Worm (Caenorhabditis elegans): ENCODE measurements around the gene cyp-33C2.

cyp-33C2 gene

DNA sequence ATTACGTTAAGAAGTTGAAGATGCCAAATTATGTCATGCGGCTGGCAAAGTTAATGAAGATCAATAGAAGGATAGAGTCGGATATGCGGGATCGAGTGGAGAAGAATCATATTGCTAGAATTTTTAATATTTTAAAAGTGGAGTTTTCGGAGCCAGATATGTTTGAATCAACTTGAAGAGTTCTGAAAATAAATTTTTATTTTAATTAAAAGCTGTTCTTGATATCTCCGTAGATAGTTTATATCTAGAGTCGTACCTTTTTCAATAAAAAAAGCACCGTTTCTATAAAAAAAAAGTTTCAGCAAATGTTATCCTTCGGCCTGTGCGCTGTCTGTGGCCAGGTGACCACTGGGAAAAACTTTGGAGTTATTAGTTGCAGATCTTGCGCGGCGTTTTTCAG lies 49.9 kb downstream of the cyp-33C2 start, which contains the start of gene nhr-96:
Gene nhr-96 (plus strand): TSS at position 301 of the 400 bp plus-strand sequence.
- TF ChIP-seq egl-27 (tag; optimal IDR thresholded peaks at IDR 0.05) = no peak
- TF ChIP-seq hmg-11 (tag; optimal IDR thresholded peaks at IDR 0.05) = no peak
- TF ChIP-seq egl-5 (tag; optimal IDR thresholded peaks at IDR 0.05) = no peak
- no peak for TF ChIP-seq elt-1 (tag; optimal IDR thresholded peaks at IDR 0.05)
- no peak for TF ChIP-seq nhr-28 (tag; optimal IDR thresholded peaks at IDR 0.05)
- no peak for TF ChIP-seq mdl-1 (tag; optimal IDR thresholded peaks at IDR 0.05)
- TF ChIP-seq nhr-76 (tag; optimal IDR thresholded peaks at IDR 0.05) = no peak

- TF ChIP-seq ceh-82 (tag; optimal IDR thresholded peaks at IDR 0.05) (no peak), mml-1 (tag; optimal IDR thresholded peaks at IDR 0.05) (no peak), egl-5 (tag; optimal IDR thresholded peaks at IDR 0.05) (no peak), ceh-28 (tag; optimal IDR thresholded peaks at IDR 0.05) (no peak), eor-1 (tag; optimal IDR thresholded peaks at IDR 0.05) (no peak), ama-1 (optimal IDR thresholded peaks at IDR 0.05) (no peak), lin-15B (tag; optimal IDR thresholded peaks at IDR 0.05) (no peak), mdl-1 (tag; optimal IDR thresholded peaks at IDR 0.05) (no peak), ztf-11 (tag; optimal IDR thresholded peaks at IDR 0.05) (no peak), nhr-28 (tag; optimal IDR thresholded peaks at IDR 0.05) (no peak), ZK546.5 (tag; optimal IDR thresholded peaks at IDR 0.05) (no peak), nhr-237 (tag; optimal IDR thresholded peaks at IDR 0.05) (no peak), nhr-43 (tag; optimal IDR thresholded peaks at IDR 0.05; ENCODE audit: poor library complexity, severe bottlenecking) (no peak), fkh-2 (tag; optimal IDR thresholded peaks at IDR 0.05) (no peak), nhr-12 (tag; optimal IDR thresholded peaks at IDR 0.05) (no peak), aly-2 (tag; optimal IDR thresholded peaks at IDR 0.05) (no peak), lsy-12 (tag; optimal IDR thresholded peaks at IDR 0.05) (no peak), R02D3.7 (tag; optimal IDR thresholded peaks at IDR 0.05) (no peak), unc-62 (GFP tag; optimal IDR thresholded peaks at IDR 0.05) (no peak), nhr-25 (tag; optimal IDR thresholded peaks at IDR 0.05) (no peak), fkh-10 (GFP tag; optimal IDR thresholded peaks at IDR 0.05) (no peak), egl-27 (tag; optimal IDR thresholded peaks at IDR 0.05) (no peak), daf-12 (tag; optimal IDR thresholded peaks at IDR 0.05) (no peak), elt-1 (tag; optimal IDR thresholded peaks at IDR 0.05) (no peak), sea-2 (GFP tag; optimal IDR thresholded peaks at IDR 0.05) (no peak), jun-1 (tag; optimal IDR thresholded peaks at IDR 0.05) (peak; percentile 25), fos-1 (tag; optimal IDR thresholded peaks at IDR 0.05) (no peak), hmg-11 (tag; optimal IDR thresholded peaks at IDR 0.05) (peak; percentile 47), nhr-11 (tag; optimal IDR thresholded peaks at IDR 0.05) (no peak), nfya-1 (tag; optimal IDR thresholded peaks at IDR 0.05; ENCODE audit: insufficient read depth) (peak; percentile 38), ceh-9 (tag; optimal IDR thresholded peaks at IDR 0.05) (no peak), snpc-4 (tag; optimal IDR thresholded peaks at IDR 0.05) (no peak), nhr-23 (tag; optimal IDR thresholded peaks at IDR 0.05) (no peak), elt-2 (tag; optimal IDR thresholded peaks at IDR 0.05) (peak; percentile 43), tbx-2 (tag; optimal IDR thresholded peaks at IDR 0.05) (no peak), unc-39 (tag; optimal IDR thresholded peaks at IDR 0.05) (no peak), pqm-1 (tag; optimal IDR thresholded peaks at IDR 0.05) (peak; percentile 63), nhr-77 (tag; optimal IDR thresholded peaks at IDR 0.05) (no peak), elt-3 (tag; optimal IDR thresholded peaks at IDR 0.05) (no peak), ceh-16 (tag; optimal IDR thresholded peaks at IDR 0.05) (no peak), zag-1 (tag; optimal IDR thresholded peaks at IDR 0.05) (no peak), nhr-67 (tag; optimal IDR thresholded peaks at IDR 0.05) (no peak), pha-4 (tag; optimal IDR thresholded peaks at IDR 0.05) (peak; percentile 39)
These were observed 52.6 kb downstream of the cyp-33C2 start, which contains the start of gene cyp-33C4 for ce11 chrV:2235848-2236247. TSS of gene cyp-33C4 (plus strand) at chrV:2236140.

Data from whole organism, L3 larva.